Fruit fly (Drosophila melanogaster) whole organism: ENCODE data around the gene ari-1.
A peak's percentile ranks its signal among the peaks of the same experiment; 100 is the strongest.

ENCODE experiments used
- CG8478 ChIP-seq: fragments of >200 bp; optimal IDR thresholded peaks from 2 replicates; lab custom pipeline; 2018; ENCODE audit warnings: inconsistent platforms
- Dll ChIP-seq: fragments of >200 bp; optimal IDR thresholded peaks from 2 replicates; lab custom pipeline; 2017
- EcR ChIP-seq, 2 experiments: fragments of >200 bp; optimal IDR thresholded peaks; 2 replicates each; lab custom pipeline; 2017; ENCODE audit warnings: missing biosample characterization in 2 of 2, missing genetic modification characterization in 2 of 2, missing genetic modification reagents in 2 of 2
- pan ChIP-seq: fragments of >200 bp; optimal IDR thresholded peaks from 2 replicates; lab custom pipeline; 2017
- psq ChIP-seq: fragments of >200 bp; optimal IDR thresholded peaks from 2 replicates; lab custom pipeline; 2017
- usp ChIP-seq: fragments of >200 bp; optimal IDR thresholded peaks from 2 replicates; lab custom pipeline; 2017; ENCODE audit warnings: missing biosample characterization, missing genetic modification characterization, mixed read lengths

ari-1 gene

dm6 chrX:18103353-18103752, 34.2 kb downstream of the ari-1 start, which contains the start of gene CG7135:
Gene CG7135, plus strand, starts transcription at chrX:18103653.
- TF ChIP-seq CG8478 (lab: Kevin White, UChicago) (no peak), pan (no peak), EcR (GFP tag; optimal IDR thresholded peaks at IDR 0.05; lab: Kevin White, UChicago) (no peak), Dll (lab: Kevin White, UChicago) (no peak), psq (lab: Kevin White, UChicago) (no peak), usp (GFP tag; lab: Kevin White, UChicago) (no peak)

- TF ChIP-seq EcR (GFP tag; optimal IDR thresholded peaks at IDR 0.05; lab: Kevin White, UChicago) (no peak), pan (no peak), usp (GFP tag; lab: Kevin White, UChicago) (no peak), Dll (lab: Kevin White, UChicago) (no peak), CG8478 (lab: Kevin White, UChicago) (no peak), psq (lab: Kevin White, UChicago) (no peak)
Measured at dm6 chrX:18101778-18102177, 35.8 kb downstream of the ari-1 start, which contains the start of gene Taf8. Gene Taf8, plus strand, starts transcription at chrX:18101970.

dm6 chrX:18101098-18101711, 36.4 kb downstream of the ari-1 start, which contains the start of gene Mvb12:
Gene Mvb12, minus strand, starts transcription at chrX:18101314.
- TF ChIP-seq CG8478 (lab: Kevin White, UChicago) (no peak), pan (no peak), psq (lab: Kevin White, UChicago) (no peak), usp (GFP tag; lab: Kevin White, UChicago) (no peak), Dll (lab: Kevin White, UChicago) (no peak), EcR (GFP tag; optimal IDR thresholded peaks at IDR 0.05; lab: Kevin White, UChicago) (no peak)

- TF ChIP-seq EcR (GFP tag; optimal IDR thresholded peaks at IDR 0.05; lab: Kevin White, UChicago) (no peak), pan (no peak)
Measured at dm6 chrX:18100146-18100669, 37.4 kb downstream of the ari-1 start.

- TF ChIP-seq psq (lab: Kevin White, UChicago) (no peak), Dll (lab: Kevin White, UChicago) (no peak), CG8478 (lab: Kevin White, UChicago) (no peak), EcR (GFP tag; optimal IDR thresholded peaks at IDR 0.05; lab: Kevin White, UChicago) (no peak), usp (GFP tag; lab: Kevin White, UChicago) (no peak)
Measured at dm6 chrX:18094747-18095352, 42.7 kb downstream of the ari-1 start.

- TF ChIP-seq CG8478 (lab: Kevin White, UChicago) = no peak
- no peak for TF ChIP-seq EcR (GFP tag; optimal IDR thresholded peaks at IDR 0.05; lab: Kevin White, UChicago)
- TF ChIP-seq pan = no peak
- no peak for TF ChIP-seq psq (lab: Kevin White, UChicago)
- TF ChIP-seq Dll (lab: Kevin White, UChicago) = no peak
- TF ChIP-seq usp (GFP tag; lab: Kevin White, UChicago) = no peak
Measured at dm6 chrX:18094130-18094529, 43.5 kb downstream of the ari-1 start.

dm6 chrX:18092810-18093222, 44.8 kb downstream of the ari-1 start, which contains the start of gene RhoGAP16F:
Gene RhoGAP16F, plus strand, starts transcription at chrX:18093145.
- TF ChIP-seq pan = peak; percentile 95
- no peak for TF ChIP-seq usp (GFP tag; lab: Kevin White, UChicago)

dm6 chrX:18092126-18092525, 45.5 kb downstream of the ari-1 start:
- TF ChIP-seq CG8478 (lab: Kevin White, UChicago) (no peak), usp (GFP tag; lab: Kevin White, UChicago) (no peak), Dll (lab: Kevin White, UChicago) (no peak), EcR (GFP tag; optimal IDR thresholded peaks at IDR 0.05; lab: Kevin White, UChicago) (no peak), psq (lab: Kevin White, UChicago) (no peak), pan (no peak)

- TF ChIP-seq usp (GFP tag; lab: Kevin White, UChicago) (no peak), Dll (lab: Kevin White, UChicago) (no peak), CG8478 (lab: Kevin White, UChicago) (no peak), pan (no peak), psq (lab: Kevin White, UChicago) (no peak), EcR (GFP tag; optimal IDR thresholded peaks at IDR 0.05; lab: Kevin White, UChicago) (no peak)
Measured at dm6 chrX:18091159-18091676, 46.4 kb downstream of the ari-1 start, which contains the start of gene scu. Gene scu, plus strand, starts transcription at chrX:18091259.

- no peak for TF ChIP-seq pan
- no peak for TF ChIP-seq CG8478 (lab: Kevin White, UChicago)
- no peak for TF ChIP-seq psq (lab: Kevin White, UChicago)
- TF ChIP-seq EcR (GFP tag; optimal IDR thresholded peaks at IDR 0.05; lab: Kevin White, UChicago) = no peak
- no peak for TF ChIP-seq usp (GFP tag; lab: Kevin White, UChicago)
- TF ChIP-seq Dll (lab: Kevin White, UChicago) = no peak
Measured at dm6 chrX:18090333-18090732, 47.3 kb downstream of the ari-1 start, which contains the start of gene Swt1. Gene Swt1, minus strand, starts transcription at chrX:18090509.

- TF ChIP-seq psq (lab: Kevin White, UChicago) (no peak), EcR (GFP tag; optimal IDR thresholded peaks at IDR 0.05; lab: Kevin White, UChicago) (no peak), CG8478 (lab: Kevin White, UChicago) (no peak), pan (no peak), usp (GFP tag; lab: Kevin White, UChicago) (no peak), Dll (lab: Kevin White, UChicago) (no peak)
Measured at dm6 chrX:18088432-18088831, 49.2 kb downstream of the ari-1 start, which contains the start of gene CG7536. Gene CG7536, minus strand, starts transcription at chrX:18088532.
